Worm (Caenorhabditis elegans): ENCODE data around the gene T13C5.6.

T13C5.6 gene

DNA sequence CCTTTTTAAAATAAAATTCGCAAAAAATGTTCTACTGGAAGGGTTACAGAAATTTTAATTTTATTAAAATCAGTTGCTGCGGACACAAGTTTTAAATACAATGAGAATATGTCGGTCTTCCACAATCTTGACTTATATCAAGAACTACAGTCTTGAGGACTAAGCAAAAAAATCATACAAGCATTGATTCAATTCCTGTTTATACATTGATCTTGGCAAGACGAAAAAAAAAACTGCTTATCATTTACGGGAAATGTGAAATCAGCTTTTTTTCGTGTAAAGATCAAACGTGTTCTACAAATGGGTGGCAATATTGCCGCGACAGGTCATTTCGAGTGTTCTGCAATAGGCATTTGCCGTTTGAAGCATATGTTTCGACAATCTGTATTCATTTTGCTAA, 22.8 kb downstream of the T13C5.6 start, which contains the start of gene T13C5.2:
Gene T13C5.2 (plus strand): TSS at position 301 of the 400 bp plus-strand sequence.
- TF ChIP-seq klf-2 (GFP tag; conservative IDR thresholded peaks at IDR 0.05) (no peak), ztf-29 (GFP tag; IDR thresholded peaks at IDR 0.05) (no peak), flt-1 (GFP tag; IDR thresholded peaks at IDR 0.05) (no peak), T22C8.4 (GFP tag; IDR thresholded peaks at IDR 0.05) (no peak), ztf-23 (GFP tag; IDR thresholded peaks at IDR 0.05) (no peak), cog-1 (tag; optimal IDR thresholded peaks at IDR 0.05) (no peak), tab-1 (GFP tag; IDR thresholded peaks at IDR 0.05) (no peak), ref-1 (GFP tag; conservative IDR thresholded peaks at IDR 0.05) (no peak), med-1 (GFP tag; optimal IDR thresholded peaks at IDR 0.05; ENCODE audit: insufficient read depth) (no peak)

DNA sequence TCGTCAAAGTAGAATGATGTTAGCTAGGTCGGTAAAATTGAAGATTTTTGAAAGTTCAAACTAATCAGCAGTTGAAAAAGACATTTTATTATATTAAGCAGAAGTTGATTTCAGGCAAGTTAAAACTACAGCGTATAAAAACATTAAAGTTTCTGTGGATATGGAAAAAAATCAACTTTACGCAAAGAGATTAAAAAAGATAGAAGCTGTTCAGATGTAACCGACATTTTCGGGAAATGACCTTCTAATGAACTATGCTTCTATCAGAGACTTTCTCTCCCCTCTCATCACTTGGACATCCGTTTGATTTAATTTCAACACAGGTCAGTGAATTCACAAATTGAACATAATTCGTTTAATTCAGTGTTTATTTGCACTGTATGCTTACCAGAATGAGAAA, 27.2 kb downstream of the T13C5.6 start, which contains the start of gene T13C5.7:
Gene T13C5.7 (plus strand): TSS at position 301 of the 400 bp plus-strand sequence.
- TF ChIP-seq ref-1 (GFP tag; conservative IDR thresholded peaks at IDR 0.05) (no peak), tab-1 (GFP tag; IDR thresholded peaks at IDR 0.05) (no peak), cog-1 (tag; optimal IDR thresholded peaks at IDR 0.05) (no peak), med-1 (GFP tag; optimal IDR thresholded peaks at IDR 0.05; ENCODE audit: insufficient read depth) (no peak), ztf-29 (GFP tag; IDR thresholded peaks at IDR 0.05) (no peak), T22C8.4 (GFP tag; IDR thresholded peaks at IDR 0.05) (no peak), flt-1 (GFP tag; IDR thresholded peaks at IDR 0.05) (no peak), klf-2 (GFP tag; conservative IDR thresholded peaks at IDR 0.05) (no peak), ztf-23 (GFP tag; IDR thresholded peaks at IDR 0.05) (no peak)

DNA sequence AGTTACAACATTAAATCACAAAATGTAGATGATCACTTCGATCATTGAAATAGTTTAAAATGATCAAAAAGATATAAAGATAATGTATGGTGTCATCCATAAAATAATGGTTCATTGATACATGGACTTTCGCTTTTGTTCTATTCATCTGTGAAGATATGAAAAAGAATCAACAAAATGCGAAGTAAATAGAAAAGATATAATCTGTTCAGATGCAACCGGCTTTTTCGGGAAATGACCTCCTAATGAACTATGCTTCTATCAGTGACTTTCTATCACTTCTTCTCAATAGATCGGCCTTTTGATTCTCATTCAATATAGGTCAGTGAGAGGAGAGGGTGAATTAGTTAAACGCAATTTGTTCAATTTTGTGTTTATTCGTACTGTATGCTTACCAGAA, 28.5 kb downstream of the T13C5.6 start:
- no peak for TF ChIP-seq T22C8.4 (GFP tag; IDR thresholded peaks at IDR 0.05)
- no peak for TF ChIP-seq klf-2 (GFP tag; conservative IDR thresholded peaks at IDR 0.05)
- TF ChIP-seq ztf-29 (GFP tag; IDR thresholded peaks at IDR 0.05), result no peak
- no peak for TF ChIP-seq ztf-23 (GFP tag; IDR thresholded peaks at IDR 0.05)
- no peak for TF ChIP-seq flt-1 (GFP tag; IDR thresholded peaks at IDR 0.05)
- no peak for TF ChIP-seq ref-1 (GFP tag; conservative IDR thresholded peaks at IDR 0.05)
- TF ChIP-seq tab-1 (GFP tag; IDR thresholded peaks at IDR 0.05), result no peak
- TF ChIP-seq cog-1 (tag; optimal IDR thresholded peaks at IDR 0.05), result no peak
- TF ChIP-seq med-1 (GFP tag; optimal IDR thresholded peaks at IDR 0.05; ENCODE audit: insufficient read depth), result no peak

DNA sequence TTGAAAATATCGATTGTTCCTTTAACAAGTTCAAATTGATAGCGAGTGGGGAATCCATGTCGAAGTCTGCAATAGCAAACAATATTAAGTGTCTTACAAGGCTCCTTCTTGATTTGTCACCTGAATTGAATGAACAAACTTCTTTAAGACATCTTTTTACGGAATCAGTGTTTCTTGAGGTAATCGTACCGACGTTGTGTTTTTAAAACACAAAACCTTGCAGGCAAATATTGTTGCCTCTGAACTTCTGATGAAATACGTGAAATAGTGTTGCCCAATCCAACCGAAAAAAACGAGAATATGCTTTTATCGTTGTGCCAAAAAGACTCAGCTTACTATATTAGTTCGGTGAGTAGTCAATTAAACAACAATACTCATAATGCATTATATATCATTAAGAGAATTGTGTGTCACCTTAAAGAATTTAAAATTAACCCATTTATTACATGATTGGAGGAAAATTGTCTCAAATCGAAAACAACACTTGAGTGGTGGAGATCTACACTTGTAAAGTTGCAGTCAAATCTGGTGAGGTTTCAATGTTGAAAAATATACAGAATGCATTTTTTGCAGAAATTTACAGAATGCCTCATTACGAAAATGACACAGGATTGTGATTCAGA, 29.4 kb downstream of the T13C5.6 start, which contains the start of the genes T25B2.4 and T13C5.3:
Gene T25B2.4 (plus strand): TSS at position 301 of the 623 bp plus-strand sequence.
Gene T13C5.3 (plus strand): TSS at position 573 of the 623 bp plus-strand sequence.
- no peak for TF ChIP-seq ztf-23 (GFP tag; IDR thresholded peaks at IDR 0.05)
- TF ChIP-seq tab-1 (GFP tag; IDR thresholded peaks at IDR 0.05), result no peak
- TF ChIP-seq med-1 (GFP tag; optimal IDR thresholded peaks at IDR 0.05; ENCODE audit: insufficient read depth), result no peak
- no peak for TF ChIP-seq klf-2 (GFP tag; conservative IDR thresholded peaks at IDR 0.05)
- no peak for TF ChIP-seq ztf-29 (GFP tag; IDR thresholded peaks at IDR 0.05)
- TF ChIP-seq flt-1 (GFP tag; IDR thresholded peaks at IDR 0.05), result no peak
- no peak for TF ChIP-seq ref-1 (GFP tag; conservative IDR thresholded peaks at IDR 0.05)
- TF ChIP-seq T22C8.4 (GFP tag; IDR thresholded peaks at IDR 0.05), result no peak
- TF ChIP-seq cog-1 (tag; optimal IDR thresholded peaks at IDR 0.05), result no peak

DNA sequence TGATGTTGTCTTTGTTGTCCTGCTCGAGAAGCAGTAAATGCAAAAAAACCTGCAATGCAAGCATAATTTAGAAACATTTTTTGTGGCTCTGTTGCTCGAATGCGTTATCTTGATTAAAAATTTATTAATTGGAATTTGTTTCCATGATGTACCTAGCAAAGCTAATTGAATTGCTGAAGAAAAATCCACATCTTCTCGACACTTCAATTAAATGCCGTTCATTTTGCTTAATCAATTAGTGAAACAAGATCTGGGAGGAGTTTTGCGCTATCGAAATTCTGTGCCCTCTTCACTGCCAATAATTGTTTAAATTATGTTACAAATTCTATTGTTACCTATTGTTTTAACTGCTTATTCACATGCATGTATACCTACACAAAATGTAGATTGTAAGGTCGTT, 31.7 kb downstream of the T13C5.6 start, which contains the start of gene T25B2.3:
Gene T25B2.3 (plus strand): TSS at position 301 of the 400 bp plus-strand sequence.
- TF ChIP-seq tab-1 (GFP tag; IDR thresholded peaks at IDR 0.05), result no peak
- no peak for TF ChIP-seq ztf-29 (GFP tag; IDR thresholded peaks at IDR 0.05)
- no peak for TF ChIP-seq med-1 (GFP tag; optimal IDR thresholded peaks at IDR 0.05; ENCODE audit: insufficient read depth)
- no peak for TF ChIP-seq ref-1 (GFP tag; conservative IDR thresholded peaks at IDR 0.05)
- no peak for TF ChIP-seq T22C8.4 (GFP tag; IDR thresholded peaks at IDR 0.05)
- TF ChIP-seq klf-2 (GFP tag; conservative IDR thresholded peaks at IDR 0.05), result no peak
- no peak for TF ChIP-seq flt-1 (GFP tag; IDR thresholded peaks at IDR 0.05)
- no peak for TF ChIP-seq ztf-23 (GFP tag; IDR thresholded peaks at IDR 0.05)
- no peak for TF ChIP-seq cog-1 (tag; optimal IDR thresholded peaks at IDR 0.05)

DNA sequence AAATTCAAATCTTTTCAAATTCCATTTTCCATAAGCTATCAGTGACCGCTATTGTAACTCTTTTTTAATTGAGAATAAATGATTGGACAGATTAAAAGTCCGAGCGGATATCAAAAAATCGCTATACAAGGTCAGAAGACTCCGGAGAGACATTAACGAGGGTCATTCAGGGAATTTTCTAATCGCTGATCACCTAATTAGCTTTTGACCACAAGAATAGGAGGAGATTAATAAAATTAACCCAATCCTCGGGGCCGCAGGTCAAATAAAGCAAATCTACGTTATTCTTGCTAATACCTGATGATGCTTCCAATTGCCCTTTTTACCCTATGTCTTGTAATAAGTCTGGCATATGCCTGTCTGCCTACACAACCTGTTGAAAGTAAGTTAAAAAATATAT, 33.8 kb downstream of the T13C5.6 start, which contains the start of gene T25B2.1:
Gene T25B2.1 (plus strand): TSS at position 301 of the 400 bp plus-strand sequence.
- no peak for TF ChIP-seq cog-1 (tag; optimal IDR thresholded peaks at IDR 0.05)
- no peak for TF ChIP-seq ref-1 (GFP tag; conservative IDR thresholded peaks at IDR 0.05)
- no peak for TF ChIP-seq ztf-29 (GFP tag; IDR thresholded peaks at IDR 0.05)
- no peak for TF ChIP-seq T22C8.4 (GFP tag; IDR thresholded peaks at IDR 0.05)
- TF ChIP-seq flt-1 (GFP tag; IDR thresholded peaks at IDR 0.05), result no peak
- no peak for TF ChIP-seq med-1 (GFP tag; optimal IDR thresholded peaks at IDR 0.05; ENCODE audit: insufficient read depth)
- TF ChIP-seq klf-2 (GFP tag; conservative IDR thresholded peaks at IDR 0.05), result no peak
- no peak for TF ChIP-seq ztf-23 (GFP tag; IDR thresholded peaks at IDR 0.05)
- no peak for TF ChIP-seq tab-1 (GFP tag; IDR thresholded peaks at IDR 0.05)

DNA sequence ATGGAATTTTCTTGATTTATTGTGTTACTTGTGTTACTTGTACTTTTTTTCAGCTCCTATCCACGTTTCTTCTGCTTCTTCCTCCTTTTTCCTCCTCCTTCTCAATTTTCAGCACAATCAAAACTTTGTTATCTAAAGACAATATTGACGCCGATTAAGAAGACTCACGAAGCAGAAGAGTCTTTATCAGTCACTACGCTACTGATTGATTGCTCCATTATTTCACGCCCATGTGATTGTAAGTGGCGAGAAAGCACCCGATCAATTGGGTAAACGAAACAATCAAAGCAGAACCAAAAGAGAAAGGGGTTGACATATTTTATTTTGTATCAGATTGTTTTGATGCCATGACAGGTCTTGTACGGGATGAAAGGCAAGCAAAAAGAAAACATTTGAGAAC, 38.2 kb downstream of the T13C5.6 start, which contains the start of gene T25B2.2:
Gene T25B2.2 (plus strand): TSS at position 392 of the 400 bp plus-strand sequence.
- TF ChIP-seq ref-1 (GFP tag; conservative IDR thresholded peaks at IDR 0.05) (no peak), flt-1 (GFP tag; IDR thresholded peaks at IDR 0.05) (no peak), klf-2 (GFP tag; conservative IDR thresholded peaks at IDR 0.05) (no peak), T22C8.4 (GFP tag; IDR thresholded peaks at IDR 0.05) (no peak), tab-1 (GFP tag; IDR thresholded peaks at IDR 0.05) (no peak), ztf-23 (GFP tag; IDR thresholded peaks at IDR 0.05) (no peak), cog-1 (tag; optimal IDR thresholded peaks at IDR 0.05) (no peak), ztf-29 (GFP tag; IDR thresholded peaks at IDR 0.05) (no peak), med-1 (GFP tag; optimal IDR thresholded peaks at IDR 0.05; ENCODE audit: insufficient read depth) (no peak)

DNA sequence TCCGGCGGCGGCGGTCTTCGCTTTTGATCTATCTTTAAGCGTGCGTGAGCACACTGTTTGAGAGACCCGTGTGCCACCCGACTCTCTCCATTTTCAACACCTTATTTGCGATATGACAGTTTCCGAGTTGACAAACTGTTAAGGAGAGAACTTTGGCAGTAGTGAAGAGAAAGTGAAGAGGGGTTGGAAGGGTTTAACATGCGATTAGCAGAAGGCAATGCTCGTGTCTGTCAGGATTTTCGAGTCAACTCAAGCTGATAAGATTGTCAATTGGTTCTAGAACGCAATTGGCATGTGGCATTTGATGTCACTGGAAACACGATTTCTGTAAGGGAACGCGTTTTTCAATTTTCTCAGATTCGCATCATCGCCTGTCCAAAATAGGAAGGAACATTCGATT, 40.1 kb downstream of the T13C5.6 start:
- TF ChIP-seq T22C8.4 (GFP tag; IDR thresholded peaks at IDR 0.05), result no peak
- no peak for TF ChIP-seq flt-1 (GFP tag; IDR thresholded peaks at IDR 0.05)
- no peak for TF ChIP-seq ref-1 (GFP tag; conservative IDR thresholded peaks at IDR 0.05)
- TF ChIP-seq med-1 (GFP tag; optimal IDR thresholded peaks at IDR 0.05; ENCODE audit: insufficient read depth), result no peak
- no peak for TF ChIP-seq tab-1 (GFP tag; IDR thresholded peaks at IDR 0.05)
- TF ChIP-seq ztf-29 (GFP tag; IDR thresholded peaks at IDR 0.05), result no peak
- no peak for TF ChIP-seq klf-2 (GFP tag; conservative IDR thresholded peaks at IDR 0.05)
- TF ChIP-seq cog-1 (tag; optimal IDR thresholded peaks at IDR 0.05), result no peak
- TF ChIP-seq ztf-23 (GFP tag; IDR thresholded peaks at IDR 0.05), result no peak

DNA sequence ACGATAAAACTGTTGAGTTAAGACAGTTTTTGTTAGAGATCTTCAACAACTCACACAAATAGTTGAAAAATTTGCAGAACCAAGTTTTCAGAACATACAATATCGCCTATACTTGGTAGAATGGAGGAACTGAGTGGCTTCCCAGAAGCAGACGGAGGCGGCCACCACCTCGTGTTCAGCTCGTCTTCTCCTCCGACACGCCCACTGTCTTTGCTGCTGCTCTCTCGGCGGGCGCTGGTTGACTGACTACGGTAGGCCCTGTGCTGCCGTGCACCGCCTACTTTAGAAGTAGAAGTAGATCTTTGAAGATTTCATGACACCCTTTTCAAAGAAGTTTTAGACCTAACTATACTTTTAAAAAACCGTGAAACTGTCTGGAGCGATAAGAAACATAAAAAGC, 45.5 kb downstream of the T13C5.6 start:
- TF ChIP-seq T22C8.4 (GFP tag; IDR thresholded peaks at IDR 0.05), result no peak
- TF ChIP-seq ztf-23 (GFP tag; IDR thresholded peaks at IDR 0.05), result no peak

All from whole organism, midembryonic.